Worm (Caenorhabditis elegans) whole organism, late embryonic: ENCODE measurements around the gene gmap-2.

Experiments used
- C08G9.2 ChIP-seq: sonication (generic microtip); optimal IDR thresholded peaks from 2 replicates; lab custom pipeline; 2016; ENCODE audit warnings: mild to moderate bottlenecking, missing genetic modification characterization, moderate library complexity, missing compliant biosample characterization
- C38D4.7 ChIP-seq: fragments of 200-800 bp; sonication (Bioruptor generic); optimal IDR thresholded peaks from 2 replicates; lab custom pipeline; 2018; ENCODE audit warnings: mild to moderate bottlenecking, missing genetic modification characterization, moderate library complexity, missing compliant biosample characterization
- F13H6.1 ChIP-seq: sonication (generic microtip); optimal IDR thresholded peaks from 2 replicates; lab custom pipeline; 2016; ENCODE audit warnings: missing genetic modification characterization, missing compliant biosample characterization
- K02D7.2 ChIP-seq: sonication (generic microtip); optimal IDR thresholded peaks from 2 replicates; lab custom pipeline; 2017; ENCODE audit warnings: mild to moderate bottlenecking, missing genetic modification characterization, missing compliant biosample characterization
- K09A11.1 ChIP-seq: sonication (generic microtip); optimal IDR thresholded peaks from 2 replicates; lab custom pipeline; 2017; ENCODE audit warnings: antibody characterized with exemption, mild to moderate bottlenecking, missing genetic modification characterization, missing compliant biosample characterization; ENCODE audit not compliant: insufficient read depth
- ama-1 ChIP-seq: fragments of 150-350 bp; optimal IDR thresholded peaks from 2 replicates; lab custom pipeline; 2014
- ceh-14 ChIP-seq: sonication (generic microtip); optimal IDR thresholded peaks from 2 replicates; lab custom pipeline; 2016; ENCODE audit warnings: missing genotype, missing genetic modification characterization, missing compliant biosample characterization
- ceh-18 ChIP-seq: sonication (generic microtip); optimal IDR thresholded peaks from 2 replicates; lab custom pipeline; 2016; ENCODE audit warnings: missing genetic modification characterization, missing compliant biosample characterization
- ceh-19 ChIP-seq: fragments of 200-800 bp; sonication (Bioruptor generic); optimal IDR thresholded peaks from 2 replicates; lab custom pipeline; 2018; ENCODE audit warnings: mild to moderate bottlenecking, missing genetic modification characterization, missing compliant biosample characterization
- ceh-22 ChIP-seq: sonication (generic microtip); optimal IDR thresholded peaks from 2 replicates; lab custom pipeline; 2017; ENCODE audit warnings: missing biosample characterization, missing genetic modification characterization
- ceh-31 ChIP-seq: sonication (generic microtip); optimal IDR thresholded peaks from 2 replicates; lab custom pipeline; 2016; ENCODE audit warnings: missing genetic modification characterization, missing compliant biosample characterization
- ceh-34 ChIP-seq: sonication (generic microtip); optimal IDR thresholded peaks from 2 replicates; lab custom pipeline; 2016; ENCODE audit warnings: mild to moderate bottlenecking, missing genetic modification characterization, missing compliant biosample characterization
- ceh-48 ChIP-seq: sonication (generic microtip); optimal IDR thresholded peaks from 2 replicates; lab custom pipeline; 2016; ENCODE audit warnings: missing genetic modification characterization, inconsistent platforms, missing compliant biosample characterization
- ceh-9 ChIP-seq: sonication (generic microtip); optimal IDR thresholded peaks from 2 replicates; lab custom pipeline; 2016; ENCODE audit warnings: mild to moderate bottlenecking, missing genetic modification characterization, inconsistent platforms, missing compliant biosample characterization
- che-1 ChIP-seq: sonication (generic microtip); optimal IDR thresholded peaks from 2 replicates; lab custom pipeline; 2016; ENCODE audit warnings: mild to moderate bottlenecking, missing genetic modification characterization, missing compliant biosample characterization
- dmd-4 ChIP-seq: sonication (generic microtip); optimal IDR thresholded peaks from 2 replicates; lab custom pipeline; 2016; ENCODE audit warnings: borderline replicate concordance, missing genetic modification characterization, missing compliant biosample characterization
- dve-1 ChIP-seq: sonication (generic microtip); optimal IDR thresholded peaks from 2 replicates; lab custom pipeline; 2017; ENCODE audit warnings: antibody characterized with exemption, mild to moderate bottlenecking, missing genetic modification characterization, missing compliant biosample characterization
- eyg-1 ChIP-seq: sonication (generic microtip); optimal IDR thresholded peaks from 2 replicates; lab custom pipeline; 2016; ENCODE audit warnings: missing genotype, missing genetic modification characterization, missing compliant biosample characterization
- fkh-10 ChIP-seq: fragments of 150-350 bp; optimal IDR thresholded peaks from 2 replicates; lab custom pipeline; 2014; ENCODE audit warnings: missing biosample characterization, missing genetic modification reagents, missing genetic modification characterization
- fkh-6 ChIP-seq: sonication (generic microtip); optimal IDR thresholded peaks from 2 replicates; lab custom pipeline; 2016; ENCODE audit warnings: missing genetic modification characterization, missing compliant biosample characterization
- gmeb-2 ChIP-seq: sonication (generic microtip); optimal IDR thresholded peaks from 2 replicates; lab custom pipeline; 2016; ENCODE audit warnings: missing genetic modification characterization, inconsistent platforms, missing compliant biosample characterization
- hlh-13 ChIP-seq: fragments of 200-800 bp; sonication (Bioruptor generic); optimal IDR thresholded peaks from 2 replicates; lab custom pipeline; 2018; ENCODE audit warnings: mild to moderate bottlenecking, missing genetic modification characterization, missing compliant biosample characterization
- hlh-15 ChIP-seq: sonication (generic microtip); optimal IDR thresholded peaks from 2 replicates; lab custom pipeline; 2016; ENCODE audit warnings: missing genetic modification characterization, missing compliant biosample characterization
- hlh-30 ChIP-seq: sonication (generic microtip); optimal IDR thresholded peaks from 2 replicates; lab custom pipeline; 2017; ENCODE audit warnings: antibody characterized with exemption, missing genetic modification characterization, missing compliant biosample characterization; ENCODE audit not compliant: insufficient read depth
- hlh-8 ChIP-seq: sonication (generic microtip); optimal IDR thresholded peaks from 2 replicates; lab custom pipeline; 2016; ENCODE audit warnings: missing genotype, missing genetic modification characterization, missing compliant biosample characterization
- lim-6 ChIP-seq: sonication (generic microtip); optimal IDR thresholded peaks from 2 replicates; lab custom pipeline; 2016; ENCODE audit warnings: missing genetic modification characterization, missing compliant biosample characterization
- lin-11 ChIP-seq: fragments of 200-800 bp; sonication (Bioruptor generic); optimal IDR thresholded peaks from 2 replicates; lab custom pipeline; 2018; ENCODE audit warnings: mild to moderate bottlenecking, missing genetic modification characterization, missing compliant biosample characterization
- madf-2 ChIP-seq: sonication (generic microtip); optimal IDR thresholded peaks from 2 replicates; lab custom pipeline; 2017; ENCODE audit warnings: missing genetic modification characterization, missing compliant biosample characterization
- nfya-1 ChIP-seq: sonication (generic microtip); optimal IDR thresholded peaks from 2 replicates; lab custom pipeline; 2017; ENCODE audit warnings: missing genetic modification characterization, mild to moderate bottlenecking, missing compliant biosample characterization, antibody characterized with exemption, moderate library complexity
- nhr-11 ChIP-seq: fragments of 150-350 bp; optimal IDR thresholded peaks from 2 replicates; lab custom pipeline; 2014; ENCODE audit warnings: missing biosample characterization, missing genetic modification characterization
- npax-4 ChIP-seq: sonication (generic microtip); optimal IDR thresholded peaks from 2 replicates; lab custom pipeline; 2016; ENCODE audit warnings: missing genetic modification characterization, missing compliant biosample characterization
- odd-2 ChIP-seq: sonication (generic microtip); optimal IDR thresholded peaks from 2 replicates; lab custom pipeline; 2017; ENCODE audit warnings: antibody characterized with exemption, mild to moderate bottlenecking, missing genetic modification characterization, missing compliant biosample characterization
- pag-3 ChIP-seq: sonication (generic microtip); optimal IDR thresholded peaks from 2 replicates; lab custom pipeline; 2016; ENCODE audit warnings: missing compliant biosample characterization, missing genetic modification characterization, borderline replicate concordance
- pha-4 ChIP-seq: fragments of 150-350 bp; optimal IDR thresholded peaks from 2 replicates; lab custom pipeline; 2018; ENCODE audit warnings: missing biosample characterization, missing genetic modification reagents, missing genetic modification characterization
- rnt-1 ChIP-seq: sonication (generic microtip); optimal IDR thresholded peaks from 2 replicates; lab custom pipeline; 2016; ENCODE audit warnings: missing genetic modification characterization, missing compliant biosample characterization
- sdc-2 ChIP-seq: sonication (generic microtip); optimal IDR thresholded peaks from 2 replicates; lab custom pipeline; 2016; ENCODE audit warnings: missing genotype, missing genetic modification characterization, missing compliant biosample characterization
- sox-4 ChIP-seq: sonication (generic microtip); optimal IDR thresholded peaks from 2 replicates; lab custom pipeline; 2017; ENCODE audit warnings: mild to moderate bottlenecking, missing genetic modification characterization, inconsistent platforms, missing compliant biosample characterization
- syd-9 ChIP-seq: sonication (generic microtip); optimal IDR thresholded peaks from 2 replicates; lab custom pipeline; 2016; ENCODE audit warnings: mild to moderate bottlenecking, missing genetic modification characterization, moderate library complexity, missing compliant biosample characterization
- tbx-2 ChIP-seq: sonication (generic microtip); optimal IDR thresholded peaks from 2 replicates; lab custom pipeline; 2016; ENCODE audit warnings: missing genetic modification characterization, missing compliant biosample characterization
- tbx-7 ChIP-seq: sonication (generic microtip); optimal IDR thresholded peaks from 2 replicates; lab custom pipeline; 2016; ENCODE audit warnings: missing genotype, missing genetic modification characterization, missing compliant biosample characterization
- ttx-3 ChIP-seq: sonication (generic microtip); optimal IDR thresholded peaks from 2 replicates; lab custom pipeline; 2016; ENCODE audit warnings: missing genetic modification reagents, missing genetic modification characterization, missing compliant biosample characterization
- unc-42 ChIP-seq: sonication (generic microtip); optimal IDR thresholded peaks from 2 replicates; lab custom pipeline; 2016; ENCODE audit warnings: missing genotype, missing genetic modification characterization, missing compliant biosample characterization
- unc-55 ChIP-seq: sonication (generic microtip); optimal IDR thresholded peaks from 2 replicates; lab custom pipeline; 2017; ENCODE audit warnings: missing biosample characterization, missing genetic modification reagents, missing genetic modification characterization
- unc-86 ChIP-seq: sonication (generic microtip); optimal IDR thresholded peaks from 2 replicates; lab custom pipeline; 2016; ENCODE audit warnings: missing genetic modification characterization, missing compliant biosample characterization
- zip-5 ChIP-seq: sonication (generic microtip); optimal IDR thresholded peaks from 2 replicates; lab custom pipeline; 2016; ENCODE audit warnings: missing genetic modification characterization, missing compliant biosample characterization

gmap-2 gene

DNA sequence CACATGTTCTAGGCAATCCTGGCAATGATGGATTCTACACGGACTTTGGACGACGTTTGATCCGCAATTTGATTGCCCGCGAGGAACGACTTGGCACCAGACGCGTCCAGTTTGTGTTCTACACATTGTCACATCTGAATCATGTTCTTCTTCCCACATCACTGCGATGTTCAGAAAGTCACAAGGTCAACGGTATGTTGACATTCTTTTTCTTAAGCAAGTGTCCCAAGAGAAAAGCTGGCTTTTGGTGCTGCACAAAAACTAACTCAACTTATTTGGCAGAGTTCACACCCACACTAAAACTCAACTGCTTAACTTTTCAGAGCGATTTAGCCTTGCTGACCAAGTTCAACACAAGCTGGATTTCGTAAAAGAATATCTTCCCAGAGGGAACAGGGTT is 35.5 kb upstream of the gmap-2 start:
- TF ChIP-seq hlh-15 (tag; lab: Kevin White, UChicago): no peak
- TF ChIP-seq pag-3: no peak
- TF ChIP-seq rnt-1: no peak
- TF ChIP-seq fkh-6 (tag; lab: Kevin White, UChicago): no peak
- TF ChIP-seq ceh-18 (tag; lab: Kevin White, UChicago): no peak
- TF ChIP-seq fkh-10: no peak
- no peak for TF ChIP-seq hlh-13 (GFP tag; lab: Kevin White, UChicago)
- no peak for TF ChIP-seq tbx-7 (tag; lab: Kevin White, UChicago)
- no peak for TF ChIP-seq F13H6.1 (tag; lab: Kevin White, UChicago)
- no peak for TF ChIP-seq C08G9.2

DNA sequence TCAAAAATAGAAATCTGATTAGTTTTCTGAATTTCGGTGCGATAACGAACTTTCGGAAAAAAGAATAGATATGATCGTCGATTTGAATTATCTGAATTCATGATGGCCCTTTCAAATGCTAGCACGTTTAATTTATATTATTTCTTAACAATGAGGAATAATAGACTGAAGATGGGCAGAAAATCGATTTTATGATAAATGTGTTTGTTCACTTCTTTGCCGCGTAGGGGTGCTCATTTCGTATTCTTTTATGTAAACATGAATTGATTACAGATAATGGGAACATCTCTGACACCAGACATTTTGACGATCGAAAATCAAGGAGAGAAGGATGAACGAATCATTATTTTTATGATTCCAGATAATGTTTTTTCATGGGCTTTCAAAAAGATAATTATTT is 34.4 kb upstream of the gmap-2 start, which contains the start of gene F11C1.9:
TSS of gene F11C1.9 (minus strand) at position 101 of the 400 bp plus-strand sequence.
- TF ChIP-seq sox-4 (tag; lab: Kevin White, UChicago): no peak
- TF ChIP-seq fkh-6 (tag; lab: Kevin White, UChicago): no peak
- no peak for TF ChIP-seq unc-42 (tag; lab: Kevin White, UChicago)
- TF ChIP-seq K09A11.1: no peak
- TF ChIP-seq ceh-34 (tag; lab: Kevin White, UChicago): no peak
- TF ChIP-seq hlh-15 (tag; lab: Kevin White, UChicago): no peak
- no peak for TF ChIP-seq ceh-48 (tag; lab: Kevin White, UChicago)
- no peak for TF ChIP-seq ceh-14 (tag; lab: Kevin White, UChicago)
- no peak for TF ChIP-seq ttx-3 (tag; lab: Kevin White, UChicago)
- TF ChIP-seq ceh-9: no peak
- TF ChIP-seq ceh-31 (tag; lab: Kevin White, UChicago): no peak
- TF ChIP-seq eyg-1 (tag; lab: Kevin White, UChicago): no peak
- no peak for TF ChIP-seq npax-4
- TF ChIP-seq rnt-1: no peak
- no peak for TF ChIP-seq C38D4.7 (GFP tag; lab: Kevin White, UChicago)
- no peak for TF ChIP-seq odd-2
- no peak for TF ChIP-seq tbx-7 (tag; lab: Kevin White, UChicago)
- no peak for TF ChIP-seq ceh-22 (tag; lab: Kevin White, UChicago)

DNA sequence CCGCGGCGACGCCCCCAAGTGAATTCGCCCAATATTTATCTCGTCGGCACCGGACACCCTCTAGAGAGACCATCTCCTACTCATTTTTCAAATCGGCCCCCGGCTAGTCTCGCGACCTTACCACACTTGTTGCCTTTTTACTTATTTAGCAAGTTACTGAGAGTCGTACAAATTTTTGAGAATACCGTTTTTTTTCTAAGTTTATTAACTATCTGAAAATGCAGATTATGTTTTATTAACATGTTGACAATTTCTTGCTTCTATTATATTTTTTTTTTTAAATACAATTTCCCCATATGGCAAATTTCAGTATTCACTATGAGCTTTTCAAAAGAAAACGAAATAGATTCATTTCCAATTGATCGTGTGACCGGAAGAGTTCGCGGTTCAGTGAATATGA is 33.7 kb upstream of the gmap-2 start, which contains the start of the genes F11C1.4 and F11C1.10:
TSS of gene F11C1.4 (plus strand) at position 301 of the 400 bp plus-strand sequence.
TSS of gene F11C1.10 (plus strand) at position 309 of the 400 bp plus-strand sequence.
- no peak for TF ChIP-seq syd-9 (tag; lab: Kevin White, UChicago)
- TF ChIP-seq, all 69 proteins: peak for 0

DNA sequence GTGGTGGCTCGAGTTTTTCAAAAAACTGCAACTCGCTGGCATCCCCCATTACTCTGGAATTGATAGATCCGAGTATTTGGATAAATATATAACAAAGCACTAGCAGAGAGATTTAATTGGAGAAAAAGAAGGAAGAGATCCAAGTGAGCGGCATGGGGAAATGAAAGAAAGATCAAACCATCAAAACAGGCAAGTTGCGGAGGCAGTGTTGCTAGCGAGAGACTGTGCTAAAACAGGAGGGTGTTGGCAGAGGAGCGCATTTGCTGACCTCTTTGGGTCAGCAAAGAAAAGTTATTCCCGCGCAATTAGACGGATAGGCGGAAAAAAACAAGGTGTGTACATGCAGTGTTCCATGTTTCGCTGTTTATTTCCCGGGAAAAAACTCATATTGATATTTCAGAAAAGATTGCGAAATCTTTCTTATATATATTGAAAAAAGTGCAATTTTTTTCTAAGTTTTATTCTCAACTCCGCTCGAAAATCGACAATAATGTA is 32.6 kb upstream of the gmap-2 start, which contains the start of gene ppk-3:
TSS of gene ppk-3 (minus strand) at position 51 of the 495 bp plus-strand sequence.
- no peak for TF ChIP-seq che-1 (tag; lab: Kevin White, UChicago)
- peak; percentile 63 for TF ChIP-seq ceh-31 (tag; lab: Kevin White, UChicago)
- no peak for TF ChIP-seq hlh-30 (tag; lab: Kevin White, UChicago)
- TF ChIP-seq ceh-34 (tag; lab: Kevin White, UChicago): peak; percentile 16
- TF ChIP-seq rnt-1: peak; percentile 3
- no peak for TF ChIP-seq ceh-22 (tag; lab: Kevin White, UChicago)
- TF ChIP-seq F13H6.1 (tag; lab: Kevin White, UChicago): no peak
- TF ChIP-seq syd-9 (tag; lab: Kevin White, UChicago): no peak
- no peak for TF ChIP-seq pag-3
- no peak for TF ChIP-seq pha-4 (tag; lab: Kevin White, UChicago)
- TF ChIP-seq hlh-8 (tag; lab: Kevin White, UChicago): no peak
- no peak for TF ChIP-seq lim-6
- TF ChIP-seq nfya-1 (tag; lab: Kevin White, UChicago): peak; percentile 64
- peak; percentile 13 for TF ChIP-seq K09A11.1
- peak; percentile 55 for TF ChIP-seq tbx-2
- no peak for TF ChIP-seq zip-5
- peak; percentile 69 for TF ChIP-seq sdc-2
- no peak for TF ChIP-seq dmd-4
- TF ChIP-seq unc-86 (tag; lab: Kevin White, UChicago): no peak
- TF ChIP-seq lin-11 (tag; lab: Kevin White, UChicago): no peak
- TF ChIP-seq K02D7.2 (tag; lab: Kevin White, UChicago): no peak
- TF ChIP-seq ama-1: no peak
- no peak for TF ChIP-seq unc-42 (tag; lab: Kevin White, UChicago)
- TF ChIP-seq unc-55 (GFP tag; lab: Kevin White, UChicago): peak; percentile 52
- no peak for TF ChIP-seq madf-2 (tag; lab: Kevin White, UChicago)
- no peak for TF ChIP-seq ceh-14 (tag; lab: Kevin White, UChicago)
- TF ChIP-seq gmeb-2 (tag; lab: Kevin White, UChicago): no peak
- peak; percentile 45 for TF ChIP-seq dve-1
- no peak for TF ChIP-seq nhr-11
- peak; percentile 55 for TF ChIP-seq ceh-18 (tag; lab: Kevin White, UChicago)
- no peak for TF ChIP-seq ceh-19 (GFP tag; lab: Kevin White, UChicago)
